Worm (Caenorhabditis elegans) whole organism, late embryonic: Measurements from ENCODE around the gene F18C5.5.

Experiments used
- T23F11.4 ChIP-seq: fragments of 200-800 bp; sonication (Bioruptor generic); optimal IDR thresholded peaks from 2 replicates; lab custom pipeline; 2018; ENCODE audit warnings: mild to moderate bottlenecking, missing genetic modification characterization, missing compliant biosample characterization
- ama-1 ChIP-seq: fragments of 150-350 bp; optimal IDR thresholded peaks from 2 replicates; lab custom pipeline; 2014
- dmd-4 ChIP-seq: sonication (generic microtip); optimal IDR thresholded peaks from 2 replicates; lab custom pipeline; 2016; ENCODE audit warnings: borderline replicate concordance, missing genetic modification characterization, missing compliant biosample characterization
- ets-4 ChIP-seq: sonication (generic microtip); optimal IDR thresholded peaks from 2 replicates; lab custom pipeline; 2016; ENCODE audit warnings: missing genetic modification characterization, missing compliant biosample characterization
- hlh-6 ChIP-seq: sonication (generic microtip); optimal IDR thresholded peaks from 2 replicates; lab custom pipeline; 2016; ENCODE audit warnings: missing genotype, missing genetic modification characterization, missing compliant biosample characterization
- pha-2 ChIP-seq: sonication (generic microtip); optimal IDR thresholded peaks from 2 replicates; lab custom pipeline; 2017; ENCODE audit warnings: mild to moderate bottlenecking, missing genetic modification characterization, missing compliant biosample characterization
- pha-4 ChIP-seq: fragments of 150-350 bp; optimal IDR thresholded peaks from 2 replicates; lab custom pipeline; 2018; ENCODE audit warnings: missing biosample characterization, missing genetic modification reagents, missing genetic modification characterization
- pqm-1 ChIP-seq: sonication (generic microtip); optimal IDR thresholded peaks from 2 replicates; lab custom pipeline; 2016; ENCODE audit warnings: missing genetic modification characterization, missing compliant biosample characterization
- rnt-1 ChIP-seq: sonication (generic microtip); optimal IDR thresholded peaks from 2 replicates; lab custom pipeline; 2016; ENCODE audit warnings: missing genetic modification characterization, missing compliant biosample characterization
- sox-4 ChIP-seq: sonication (generic microtip); optimal IDR thresholded peaks from 2 replicates; lab custom pipeline; 2017; ENCODE audit warnings: mild to moderate bottlenecking, missing genetic modification characterization, inconsistent platforms, missing compliant biosample characterization
- syd-9 ChIP-seq: sonication (generic microtip); optimal IDR thresholded peaks from 2 replicates; lab custom pipeline; 2016; ENCODE audit warnings: mild to moderate bottlenecking, missing genetic modification characterization, moderate library complexity, missing compliant biosample characterization
- tbx-2 ChIP-seq: sonication (generic microtip); optimal IDR thresholded peaks from 2 replicates; lab custom pipeline; 2016; ENCODE audit warnings: missing genetic modification characterization, missing compliant biosample characterization

ce11 chrII:6554677-6555076, 11.9 kb downstream of the F18C5.5 start, which contains the start of gene wrn-1:
- no peak for TF ChIP-seq pha-4 (tag; lab: Kevin White, UChicago)
- no peak for TF ChIP-seq syd-9 (tag; lab: Kevin White, UChicago)
- no peak for TF ChIP-seq ets-4
- TF ChIP-seq rnt-1 (tag; lab: Kevin White, UChicago): no peak
- TF ChIP-seq pqm-1 (tag; lab: Kevin White, UChicago): no peak
- TF ChIP-seq T23F11.4: no peak
- TF ChIP-seq tbx-2: no peak
- no peak for TF ChIP-seq dmd-4 (tag; lab: Kevin White, UChicago)
- no peak for TF ChIP-seq hlh-6 (tag; lab: Kevin White, UChicago)
- TF ChIP-seq ama-1: no peak
- TF ChIP-seq pha-2 (tag; lab: Kevin White, UChicago): no peak
- no peak for TF ChIP-seq sox-4 (tag; lab: Kevin White, UChicago)
